Fruit fly (Drosophila melanogaster) whole organism, embryonic: ENCODE measurements around the gene CG15034.

Source experiments
- Awh ChIP-seq: fragments of 200-800 bp; sonication (Bioruptor generic); IDR thresholded peaks from 2 replicates; pipeline ENCODE4, ENCODE4 v1.3.6; 2022; ENCODE audit warnings: missing biosample characterization, missing genetic modification characterization
- CG11456 ChIP-seq: fragments of 200-800 bp; sonication (Bioruptor generic); IDR thresholded peaks from 3 replicates; pipeline ENCODE4 v1.3.6; 2022; ENCODE audit warnings: missing biosample characterization, missing genetic modification characterization
- CG11723 ChIP-seq: fragments of 200-800 bp; sonication (Bioruptor generic); optimal IDR thresholded peaks from 2 replicates; lab custom pipeline; 2017; ENCODE audit warnings: missing biosample characterization, mild to moderate bottlenecking, missing genetic modification characterization
- CG17186 ChIP-seq: fragments of 200-800 bp; sonication (Bioruptor generic); optimal IDR thresholded peaks from 3 replicates; lab custom pipeline; 2017; ENCODE audit warnings: missing biosample characterization, missing genetic modification reagents, missing genetic modification characterization
- CG30403 ChIP-seq: fragments of 200-800 bp; sonication (Bioruptor generic); optimal IDR thresholded peaks from 3 replicates; lab custom pipeline; 2016; ENCODE audit warnings: missing biosample characterization, missing genetic modification characterization
- CG3838 ChIP-seq: fragments of 200-800 bp; sonication (Bioruptor generic); optimal IDR thresholded peaks from 3 replicates; lab custom pipeline; 2016; ENCODE audit warnings: missing biosample characterization, missing genetic modification characterization
- CG4617 ChIP-seq: fragments of 200-800 bp; sonication (Bioruptor generic); optimal IDR thresholded peaks from 3 replicates; lab custom pipeline; 2016; ENCODE audit warnings: missing biosample characterization, missing genetic modification characterization, borderline replicate concordance
- CG4707 ChIP-seq: fragments of 200-800 bp; sonication (Bioruptor generic); optimal IDR thresholded peaks from 2 replicates; lab custom pipeline; 2018; ENCODE audit warnings: missing biosample characterization, mild to moderate bottlenecking, missing genetic modification characterization, moderate library complexity
- CG5953 ChIP-seq: fragments of 200-800 bp; sonication (Bioruptor generic); IDR thresholded peaks from 2 replicates; pipeline ENCODE4 v1.3.6; 2022; ENCODE audit warnings: missing biosample characterization, missing genetic modification characterization
- CG6175 ChIP-seq: fragments of 200-800 bp; sonication (Bioruptor generic); IDR thresholded peaks from 3 replicates; pipeline ENCODE4 v1.3.6; 2022; ENCODE audit warnings: missing biosample characterization, missing genetic modification characterization
- CG6689 ChIP-seq: fragments of 200-800 bp; sonication (Bioruptor generic); IDR thresholded peaks from 2 replicates; pipeline ENCODE4 v1.3.6; 2022; ENCODE audit warnings: missing biosample characterization, missing genetic modification characterization
- CG7357 ChIP-seq: fragments of 200-800 bp; sonication (Bioruptor generic); IDR thresholded peaks from 3 replicates; pipeline ENCODE4 v1.3.6; 2022; ENCODE audit warnings: missing biosample characterization, missing genetic modification characterization
- CG7839 ChIP-seq: fragments of 200-800 bp; sonication (Bioruptor generic); optimal IDR thresholded peaks from 3 replicates; lab custom pipeline; 2018; ENCODE audit warnings: missing biosample characterization, mild to moderate bottlenecking, missing genetic modification characterization, moderate library complexity
- CG8359 ChIP-seq: fragments of 200-800 bp; sonication (Bioruptor generic); optimal IDR thresholded peaks from 2 replicates; lab custom pipeline; 2017; ENCODE audit warnings: missing biosample characterization, mild to moderate bottlenecking, missing genetic modification characterization, borderline replicate concordance
- CG9876 ChIP-seq: fragments of 200-800 bp; sonication (Bioruptor generic); optimal IDR thresholded peaks from 2 replicates; lab custom pipeline; 2016; ENCODE audit warnings: missing biosample characterization, missing genetic modification characterization
- CTCF ChIP-seq: fragments of 200-800 bp; sonication (Bioruptor generic); optimal IDR thresholded peaks from 2 replicates; lab custom pipeline; 2017; ENCODE audit warnings: missing biosample characterization, mild to moderate bottlenecking, missing genetic modification characterization, moderate library complexity
- CoRest ChIP-seq: fragments of 200-800 bp; sonication (Bioruptor generic); optimal IDR thresholded peaks from 3 replicates; lab custom pipeline; 2018; ENCODE audit warnings: missing biosample characterization, mild to moderate bottlenecking, missing genetic modification characterization, moderate library complexity
- D19B ChIP-seq: fragments of 200-800 bp; sonication (Bioruptor generic); optimal IDR thresholded peaks from 2 replicates; lab custom pipeline; 2017; ENCODE audit warnings: missing biosample characterization, mild to moderate bottlenecking, missing genetic modification characterization
- Dek ChIP-seq: fragments of 200-800 bp; sonication (Bioruptor generic); optimal IDR thresholded peaks from 3 replicates; lab custom pipeline; 2019; ENCODE audit warnings: missing biosample characterization, mild to moderate bottlenecking, missing genetic modification characterization, moderate library complexity
- Dp ChIP-seq: fragments of 200-800 bp; sonication (Bioruptor generic); optimal IDR thresholded peaks from 2 replicates; lab custom pipeline; 2018; ENCODE audit warnings: missing biosample characterization, mild to moderate bottlenecking, missing genetic modification characterization, moderate library complexity
- Hr39 ChIP-seq: fragments of >200 bp; optimal IDR thresholded peaks from 2 replicates; lab custom pipeline; 2017
- Jarid2 ChIP-seq: fragments of 200-800 bp; sonication (Bioruptor generic); optimal IDR thresholded peaks from 3 replicates; lab custom pipeline; 2017; ENCODE audit warnings: mild to moderate bottlenecking, missing biosample characterization, missing genetic modification reagents, missing genetic modification characterization
- MBD-R2 ChIP-seq: fragments of 200-800 bp; sonication (Bioruptor generic); IDR thresholded peaks from 2 replicates; pipeline ENCODE4 v1.3.6; 2022; ENCODE audit warnings: missing biosample characterization, missing genetic modification characterization
- Neu2 ChIP-seq: fragments of 200-800 bp; sonication (Bioruptor generic); optimal IDR thresholded peaks from 3 replicates; lab custom pipeline; 2016; ENCODE audit warnings: missing biosample characterization, missing genetic modification characterization, borderline replicate concordance
- Nf-YB ChIP-seq: fragments of 200-800 bp; sonication (Bioruptor generic); optimal IDR thresholded peaks from 3 replicates; lab custom pipeline; 2019; ENCODE audit warnings: missing biosample characterization, mild to moderate bottlenecking, missing genetic modification characterization, moderate library complexity
- Sox102F ChIP-seq: fragments of 200-800 bp; sonication (Bioruptor generic); optimal IDR thresholded peaks from 2 replicates; lab custom pipeline; 2018; ENCODE audit warnings: missing biosample characterization, mild to moderate bottlenecking, missing genetic modification characterization, moderate library complexity
- cad ChIP-seq: fragments of >200 bp; optimal IDR thresholded peaks from 2 replicates; lab custom pipeline; 2017; ENCODE audit warnings: missing biosample characterization, missing genetic modification characterization
- chinmo ChIP-seq: fragments of 200-800 bp; sonication (Bioruptor generic); IDR thresholded peaks from 4 replicates; pipeline ENCODE4 v1.3.6; 2022; ENCODE audit warnings: missing biosample characterization, missing genetic modification characterization; ENCODE audit not compliant: partially characterized antibody
- chn ChIP-seq: fragments of 200-800 bp; sonication (Bioruptor generic); optimal IDR thresholded peaks from 2 replicates; lab custom pipeline; 2016; ENCODE audit warnings: missing biosample characterization, missing genetic modification characterization
- corto ChIP-seq: fragments of 200-800 bp; sonication (Bioruptor generic); optimal IDR thresholded peaks from 2 replicates; lab custom pipeline; 2016; ENCODE audit warnings: missing biosample characterization, mild to moderate bottlenecking, missing genetic modification characterization, moderate library complexity
- croc ChIP-seq: fragments of 200-800 bp; sonication (Bioruptor generic); conservative IDR thresholded peaks from 3 replicates; pipeline ENCODE4 v1.3.6; 2022; ENCODE audit warnings: missing biosample characterization, missing genetic modification characterization
- emc ChIP-seq: fragments of 200-800 bp; sonication (Bioruptor generic); optimal IDR thresholded peaks from 2 replicates; lab custom pipeline; 2016; ENCODE audit warnings: missing biosample characterization, missing genetic modification characterization
- eve ChIP-seq, 2 experiments: fragments of >200 bp; optimal IDR thresholded peaks; 2 replicates each; lab custom pipeline; 2017; ENCODE audit warnings: missing biosample characterization in 2 of 2, missing genetic modification characterization in 2 of 2
- fd64A ChIP-seq: fragments of 200-800 bp; sonication (Bioruptor generic); optimal IDR thresholded peaks from 3 replicates; lab custom pipeline; 2018; ENCODE audit warnings: missing biosample characterization, mild to moderate bottlenecking, missing genetic modification characterization
- gem ChIP-seq: fragments of 200-800 bp; sonication (Bioruptor generic); optimal IDR thresholded peaks from 2 replicates; lab custom pipeline; 2019; ENCODE audit warnings: missing biosample characterization, mild to moderate bottlenecking, missing genetic modification characterization, moderate library complexity
- her ChIP-seq: fragments of 200-800 bp; sonication (Bioruptor generic); optimal IDR thresholded peaks from 2 replicates; lab custom pipeline; 2016; ENCODE audit warnings: missing biosample characterization, missing genetic modification characterization
- inv ChIP-seq: fragments of 200-800 bp; sonication (Bioruptor generic); IDR thresholded peaks from 2 replicates; pipeline ENCODE4 v1.3.6; 2022; ENCODE audit warnings: missing biosample characterization, missing genetic modification characterization; ENCODE audit not compliant: partially characterized antibody
- ken ChIP-seq: fragments of 200-800 bp; sonication (Bioruptor generic); IDR thresholded peaks from 3 replicates; pipeline ENCODE4 v1.3.6; 2022; ENCODE audit warnings: missing biosample characterization, missing genetic modification characterization
- onecut ChIP-seq: fragments of 200-800 bp; sonication (Bioruptor generic); IDR thresholded peaks from 2 replicates; pipeline ENCODE4 v1.3.6; 2022; ENCODE audit warnings: missing biosample characterization, missing genetic modification characterization
- otp ChIP-seq: fragments of 200-800 bp; sonication (Bioruptor generic); IDR thresholded peaks from 3 replicates; pipeline ENCODE4, ENCODE4 v1.3.6; 2022; ENCODE audit warnings: missing biosample characterization, missing genetic modification characterization
- pan ChIP-seq, 4 experiments: fragments of >200 bp in 3 of 4; fragments of 200-800 bp in 1 of 4; sonication (Bioruptor generic) in 1 of 4; optimal IDR thresholded peaks in 3 of 4; IDR thresholded peaks in 1 of 4; 2 replicates each; pipeline versions ENCODE4 v1.3.6 to Lab custom; 2017 to 2022; ENCODE audit warnings: missing biosample characterization in 2 of 4, missing genetic modification characterization in 2 of 4, mixed read lengths in 1 of 4
- peb ChIP-seq: fragments of 200-800 bp; sonication (Bioruptor generic); IDR thresholded peaks from 2 replicates; pipeline ENCODE4 v1.3.6; 2022; ENCODE audit warnings: missing biosample characterization, missing genetic modification characterization
- pnt ChIP-seq: fragments of 200-800 bp; sonication (Bioruptor generic); optimal IDR thresholded peaks from 3 replicates; lab custom pipeline; 2016; ENCODE audit warnings: missing biosample characterization, missing genetic modification characterization
- sd ChIP-seq: fragments of 200-800 bp; sonication (Bioruptor generic); optimal IDR thresholded peaks from 3 replicates; lab custom pipeline; 2018; ENCODE audit warnings: missing biosample characterization, mild to moderate bottlenecking, missing genetic modification characterization, moderate library complexity
- shn ChIP-seq: fragments of 200-800 bp; sonication (Bioruptor generic); optimal IDR thresholded peaks from 3 replicates; lab custom pipeline; 2016; ENCODE audit warnings: missing biosample characterization, missing genetic modification characterization
- sim ChIP-seq: fragments of 200-800 bp; sonication (Bioruptor generic); IDR thresholded peaks from 2 replicates; pipeline ENCODE4 v1.3.6; 2022; ENCODE audit warnings: missing biosample characterization, missing genetic modification characterization
- tll ChIP-seq, 2 experiments: fragments of 200-800 bp in 1 of 2; fragments of >200 bp in 1 of 2; sonication (Bioruptor generic) in 1 of 2; optimal IDR thresholded peaks; 2 replicates each; lab custom pipeline; 2017 to 2019; ENCODE audit warnings: missing biosample characterization in 2 of 2, missing genetic modification characterization in 2 of 2, mild to moderate bottlenecking in 1 of 2, moderate library complexity in 1 of 2
- tx ChIP-seq: fragments of 200-800 bp; sonication (Bioruptor generic); optimal IDR thresholded peaks from 2 replicates; lab custom pipeline; 2016; ENCODE audit warnings: missing biosample characterization, missing genetic modification characterization
- vnd ChIP-seq: fragments of 200-800 bp; sonication (Bioruptor generic); IDR thresholded peaks from 3 replicates; pipeline ENCODE4 v1.3.6; 2022; ENCODE audit warnings: missing biosample characterization, missing genetic modification characterization; ENCODE audit not compliant: partially characterized antibody
- vvl ChIP-seq: fragments of 200-800 bp; sonication (Bioruptor generic); IDR thresholded peaks from 2 replicates; pipeline ENCODE4 v1.3.6; 2022; ENCODE audit warnings: missing biosample characterization, missing genetic modification characterization
- zfh2 ChIP-seq: fragments of 200-800 bp; sonication (Bioruptor generic); optimal IDR thresholded peaks from 2 replicates; lab custom pipeline; 2016; ENCODE audit warnings: missing biosample characterization, missing genetic modification characterization

CG15034 gene

DNA sequence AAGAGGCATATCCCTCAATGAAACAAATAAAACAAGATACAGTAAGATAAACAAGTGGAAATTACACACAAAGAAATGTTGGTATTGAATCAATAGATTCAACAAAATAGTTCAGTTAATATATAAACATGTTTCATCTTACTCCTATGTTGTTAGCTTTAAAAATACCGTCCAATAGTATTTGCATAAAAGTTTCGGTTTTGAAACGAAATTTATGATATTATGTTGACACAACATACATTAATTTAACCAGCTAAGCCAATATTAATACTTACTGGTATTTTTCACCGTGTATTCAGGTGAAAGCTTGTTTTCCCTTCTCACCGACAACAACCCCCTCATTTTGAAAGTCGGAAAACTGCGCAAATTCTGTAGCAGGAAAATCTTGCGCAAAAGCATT, 8.8 kb downstream of the CG15034 start (continued):
- TF ChIP-seq corto (GFP tag; lab: Kevin White, UChicago), result no peak
- TF ChIP-seq Nf-YB, result peak; percentile 46
- no peak for TF ChIP-seq MBD-R2 (GFP tag; lab: Robert Waterston, UW)
- no peak for TF ChIP-seq CTCF (GFP tag; lab: Kevin White, UChicago)
- no peak for TF ChIP-seq CG7357 (GFP tag; lab: Robert Waterston, UW)
- peak; percentile 72 for TF ChIP-seq vvl (GFP tag; lab: Robert Waterston, UW)
- 0 out of 3 replicates have a peak, but pooled peaks have one; percentile 58 for TF ChIP-seq CG11456 (GFP tag; lab: Robert Waterston, UW)
- no peak for TF ChIP-seq cad (GFP tag; lab: Kevin White, UChicago)
- peak; percentile 29 for TF ChIP-seq her (GFP tag; lab: Kevin White, UChicago)
- TF ChIP-seq zfh2, result peak; percentile 8
- TF ChIP-seq CG7839 (tag; lab: Kevin White, UChicago), result peak; percentile 77
- peak; percentile 54; the same call in 1 of the 2 replicates for TF ChIP-seq CG6689
- peak; percentile 54 for TF ChIP-seq fd64A (GFP tag; lab: Kevin White, UChicago)
- no peak for TF ChIP-seq emc (GFP tag; lab: Kevin White, UChicago)
- 0 out of 3 replicates have a peak, but pooled peaks have one; percentile 25 for TF ChIP-seq ken (GFP tag; lab: Robert Waterston, UW)
- TF ChIP-seq CG30403 (GFP tag; lab: Kevin White, UChicago), result peak; percentile 61
- peak; percentile 68; the same call in 1 of the 2 replicates for TF ChIP-seq Awh
- TF ChIP-seq gem (tag; lab: Kevin White, UChicago), result peak; percentile 84
- TF ChIP-seq onecut (GFP tag; lab: Robert Waterston, UW), result peak; percentile 40; the same call in 1 of the 2 replicates
- TF ChIP-seq pnt (GFP tag; lab: Kevin White, UChicago), result peak; percentile 27
- no peak for TF ChIP-seq Hr39 (lab: Kevin White, UChicago)
- TF ChIP-seq croc (GFP tag; lab: Robert Waterston, UW), result 0 out of 3 replicates have a peak, but pooled peaks have one; percentile 27
- TF ChIP-seq peb (GFP tag; lab: Robert Waterston, UW), result no peak
- TF ChIP-seq vnd, result no peak
- peak; percentile 29 for TF ChIP-seq shn (GFP tag; lab: Kevin White, UChicago)
- TF ChIP-seq CG5953 (GFP tag; lab: Robert Waterston, UW), result no peak
- no peak for TF ChIP-seq otp (GFP tag; lab: Robert Waterston, UW)
- peak; percentile 10 for TF ChIP-seq D19B (GFP tag; lab: Kevin White, UChicago)
- no peak for TF ChIP-seq inv (GFP tag; lab: Robert Waterston, UW)
- peak; percentile 19 for TF ChIP-seq CG8359 (GFP tag; lab: Kevin White, UChicago)
- peak; percentile 21 for TF ChIP-seq CG4617
- peak; percentile 80 for TF ChIP-seq Sox102F (GFP tag; lab: Kevin White, UChicago)
- TF ChIP-seq CoRest (tag; lab: Kevin White, UChicago), result peak; percentile 70
- TF ChIP-seq CG11723, result peak; percentile 37
- no peak for TF ChIP-seq CG6175 (GFP tag; lab: Robert Waterston, UW)
- no peak for TF ChIP-seq Dp (GFP tag; lab: Kevin White, UChicago)
- TF ChIP-seq sim, result no peak
- TF ChIP-seq Dek (tag; lab: Kevin White, UChicago), result peak; percentile 41
- TF ChIP-seq sd (tag; lab: Kevin White, UChicago), result no peak
- TF ChIP-seq CG3838 (GFP tag; lab: Kevin White, UChicago), result no peak
- no peak for TF ChIP-seq Neu2 (GFP tag; lab: Kevin White, UChicago)
- TF ChIP-seq pan (optimal IDR thresholded peaks at IDR 0.05; lab: Kevin White, UChicago), result no peak
- peak in 1 of 2 experiments; percentile 27 for TF ChIP-seq pan (GFP tag; optimal IDR thresholded peaks at IDR 0.05 in 1 of 2, IDR thresholded peaks at IDR 0.05 in 1 of 2)
- TF ChIP-seq Jarid2, result peak; percentile 39
- TF ChIP-seq chn (GFP tag; lab: Kevin White, UChicago), result no peak
- TF ChIP-seq CG17186 (GFP tag; lab: Kevin White, UChicago), result peak; percentile 6
- TF ChIP-seq tx (GFP tag; lab: Kevin White, UChicago), result no peak
- TF ChIP-seq tll (GFP tag; optimal IDR thresholded peaks at IDR 0.05; lab: Kevin White, UChicago), result no peak
- TF ChIP-seq chinmo, result no peak
- no peak for TF ChIP-seq CG9876
- peak in 1 of 2 experiments; percentile 58 for TF ChIP-seq eve (GFP tag; optimal IDR thresholded peaks at IDR 0.05; lab: Kevin White, UChicago)
- peak; percentile 60 for TF ChIP-seq CG4707 (GFP tag; lab: Kevin White, UChicago)
